Worm (Caenorhabditis elegans) whole organism, young adult: ENCODE measurements around the gene nhr-219.

Experiments
- F23B12.7 ChIP-seq: sonication (generic microtip); optimal IDR thresholded peaks from 2 replicates; lab custom pipeline; 2017; ENCODE audit warnings: missing genetic modification characterization, mild to moderate bottlenecking, missing compliant biosample characterization, antibody characterized with exemption, moderate library complexity; ENCODE audit not compliant: insufficient read depth
- efl-1 ChIP-seq: fragments of 150-350 bp; optimal IDR thresholded peaks from 2 replicates; lab custom pipeline; 2014; ENCODE audit warnings: missing biosample characterization, missing genetic modification reagents, missing genetic modification characterization
- ekl-4 ChIP-seq: fragments of 200-800 bp; sonication (Bioruptor generic); IDR thresholded peaks from 2 replicates; pipeline ENCODE4 v1.3.6; 2022; ENCODE audit warnings: missing genetic modification reagents, missing genetic modification characterization, missing compliant biosample characterization

- no peak for TF ChIP-seq ekl-4 (GFP tag; lab: Robert Waterston, UW)
- TF ChIP-seq efl-1 (GFP tag; lab: Kevin White, UChicago): no peak
- TF ChIP-seq F23B12.7: no peak
Observed at ce11 chrV:8972271-8972670, 6.3 kb upstream of the nhr-219 start, which contains the start of gene nhr-195.
